Fruit fly (Drosophila melanogaster) whole organism, embryonic: ENCODE data around the gene CG31957.
A peak's percentile ranks its signal among the peaks of the same experiment; 100 is the strongest.

Experiments
- Asciz ChIP-seq: fragments of 200-800 bp; sonication (Bioruptor generic); optimal IDR thresholded peaks from 2 replicates; lab custom pipeline; 2017; ENCODE audit warnings: missing biosample characterization, mild to moderate bottlenecking, missing genetic modification characterization, missing genetic modification reagents
- Bteb2 ChIP-seq: fragments of 200-800 bp; sonication (Bioruptor generic); optimal IDR thresholded peaks from 2 replicates; lab custom pipeline; 2016; ENCODE audit warnings: missing biosample characterization, missing genetic modification characterization
- CG11560 ChIP-seq: fragments of 200-800 bp; sonication (Bioruptor generic); IDR thresholded peaks from 3 replicates; pipeline ENCODE4 v1.3.6; 2022; ENCODE audit warnings: missing biosample characterization, missing genetic modification characterization
- CG15479 ChIP-seq: fragments of 200-800 bp; sonication (Bioruptor generic); optimal IDR thresholded peaks from 3 replicates; lab custom pipeline; 2019; ENCODE audit warnings: missing biosample characterization, mild to moderate bottlenecking, missing genetic modification characterization, moderate library complexity
- CG17359 ChIP-seq: fragments of 200-800 bp; sonication (Bioruptor generic); optimal IDR thresholded peaks from 3 replicates; lab custom pipeline; 2018; ENCODE audit warnings: missing biosample characterization, mild to moderate bottlenecking, missing genetic modification characterization, moderate library complexity
- CG5180 ChIP-seq: fragments of 200-800 bp; sonication (Bioruptor generic); optimal IDR thresholded peaks from 3 replicates; lab custom pipeline; 2017; ENCODE audit warnings: missing biosample characterization, missing genetic modification characterization, mild to moderate bottlenecking, moderate library complexity, missing genetic modification reagents
- CG5245 ChIP-seq: fragments of 200-800 bp; sonication (Bioruptor generic); optimal IDR thresholded peaks from 3 replicates; lab custom pipeline; 2016; ENCODE audit warnings: missing biosample characterization, missing genetic modification characterization
- CG8388 ChIP-seq: fragments of 200-800 bp; sonication (Bioruptor generic); optimal IDR thresholded peaks from 2 replicates; lab custom pipeline; 2019; ENCODE audit warnings: missing biosample characterization, mild to moderate bottlenecking, missing genetic modification characterization, moderate library complexity
- D ChIP-seq, 2 experiments: fragments of 200-800 bp in 1 of 2; fragments of >200 bp in 1 of 2; sonication (Bioruptor generic) in 1 of 2; optimal IDR thresholded peaks; 2 replicates in 1 of 2; 3 replicates in 1 of 2; lab custom pipeline; 2017; ENCODE audit warnings: mild to moderate bottlenecking in 1 of 2, missing biosample characterization in 1 of 2, missing genetic modification characterization in 1 of 2, missing genetic modification reagents in 1 of 2
- Deaf1 ChIP-seq: fragments of 200-800 bp; optimal IDR thresholded peaks from 3 replicates; lab custom pipeline; 2019; ENCODE audit warnings: missing biosample characterization, mild to moderate bottlenecking, missing genetic modification characterization, moderate library complexity
- Doc2 ChIP-seq: fragments of 200-800 bp; sonication (Bioruptor generic); IDR thresholded peaks from 2 replicates; pipeline ENCODE4 v1.3.6; 2022; ENCODE audit warnings: missing biosample characterization, missing genetic modification characterization
- Hmr ChIP-seq: fragments of 200-800 bp; sonication (Bioruptor generic); optimal IDR thresholded peaks from 3 replicates; lab custom pipeline; 2017; ENCODE audit warnings: mild to moderate bottlenecking, missing biosample characterization, missing genetic modification reagents, missing genetic modification characterization
- ara ChIP-seq: fragments of 200-800 bp; sonication (Bioruptor generic); IDR thresholded peaks from 2 replicates; pipeline ENCODE4 v1.3.6; 2022; ENCODE audit warnings: missing biosample characterization, missing genetic modification characterization
- bowl ChIP-seq: fragments of 200-800 bp; sonication (Bioruptor generic); IDR thresholded peaks from 2 replicates; pipeline ENCODE4 v1.3.6; 2022; ENCODE audit warnings: missing biosample characterization, missing genetic modification characterization
- cas ChIP-seq: fragments of 200-800 bp; sonication (Bioruptor generic); IDR thresholded peaks from 2 replicates; pipeline ENCODE4 v1.3.6; 2022; ENCODE audit warnings: missing biosample characterization, missing genetic modification characterization
- crp ChIP-seq, 2 experiments: fragments of 200-800 bp; sonication (Bioruptor generic); optimal IDR thresholded peaks; 2 replicates in 1 of 2; 3 replicates in 1 of 2; lab custom pipeline; 2017; ENCODE audit warnings: missing biosample characterization in 2 of 2, missing genetic modification characterization in 2 of 2, mild to moderate bottlenecking in 1 of 2, moderate library complexity in 1 of 2
- ewg ChIP-seq: fragments of 200-800 bp; sonication (Bioruptor generic); optimal IDR thresholded peaks from 3 replicates; lab custom pipeline; 2017; ENCODE audit warnings: mild to moderate bottlenecking, missing biosample characterization, missing genetic modification reagents, missing genetic modification characterization
- knrl ChIP-seq: fragments of 200-800 bp; sonication (Bioruptor generic); IDR thresholded peaks from 3 replicates; pipeline ENCODE4 v1.3.6; 2022; ENCODE audit warnings: missing biosample characterization, missing genetic modification characterization; ENCODE audit not compliant: partially characterized antibody
- pan ChIP-seq, 4 experiments: fragments of >200 bp in 3 of 4; fragments of 200-800 bp in 1 of 4; sonication (Bioruptor generic) in 1 of 4; optimal IDR thresholded peaks in 3 of 4; IDR thresholded peaks in 1 of 4; 2 replicates each; pipeline versions ENCODE4 v1.3.6 to Lab custom; 2017 to 2022; ENCODE audit warnings: missing biosample characterization in 2 of 4, missing genetic modification characterization in 2 of 4, mixed read lengths in 1 of 4
- prd ChIP-seq, 3 experiments: fragments of >200 bp in 2 of 3; fragments of 200-800 bp in 1 of 3; sonication (Bioruptor generic) in 1 of 3; optimal IDR thresholded peaks in 2 of 3; IDR thresholded peaks in 1 of 3; 2 replicates in 2 of 3; 3 replicates in 1 of 3; pipeline versions ENCODE4 v1.3.6 to Lab custom; 2017 to 2022; ENCODE audit warnings: missing biosample characterization in 1 of 3, missing genetic modification characterization in 1 of 3
- slou ChIP-seq: fragments of 200-800 bp; sonication (Bioruptor generic); optimal IDR thresholded peaks from 3 replicates; lab custom pipeline; 2016; ENCODE audit warnings: missing biosample characterization, missing genetic modification characterization
- twi ChIP-seq: fragments of 200-800 bp; optimal IDR thresholded peaks from 2 replicates; lab custom pipeline; 2019; ENCODE audit warnings: missing biosample characterization, mild to moderate bottlenecking, missing genetic modification characterization, moderate library complexity
- vfl ChIP-seq: fragments of 200-800 bp; sonication (Bioruptor generic); optimal IDR thresholded peaks from 2 replicates; lab custom pipeline; 2016; ENCODE audit warnings: missing biosample characterization, missing genetic modification characterization
- zen ChIP-seq: fragments of 200-800 bp; sonication (Bioruptor generic); optimal IDR thresholded peaks from 3 replicates; lab custom pipeline; 2018; ENCODE audit warnings: missing biosample characterization, mild to moderate bottlenecking, missing genetic modification characterization, moderate library complexity

The CG31957 gene

dm6 chr2L:3825413-3825812 lies 46.8 kb downstream of the CG31957 start, which contains the start of gene slp1 (continued):
- TF ChIP-seq crp (GFP tag; optimal IDR thresholded peaks at IDR 0.05; lab: Kevin White, UChicago) (no peak), vfl (GFP tag; lab: Kevin White, UChicago) (no peak), ewg (peak; percentile 51), CG17359 (tag; lab: Kevin White, UChicago) (no peak), bowl (GFP tag; lab: Robert Waterston, UW) (no peak), Asciz (no peak)

- TF ChIP-seq twi (tag; lab: Kevin White, UChicago) (peak; percentile 89), pan (optimal IDR thresholded peaks at IDR 0.05; lab: Kevin White, UChicago) (peak in 1 of 2 experiments; percentile 37), pan (GFP tag; optimal IDR thresholded peaks at IDR 0.05 in 1 of 2, IDR thresholded peaks at IDR 0.05 in 1 of 2) (no peak), ara (GFP tag; lab: Robert Waterston, UW) (no peak), Deaf1 (no peak), Hmr (no peak), CG11560 (tag; lab: Robert Waterston, UW) (no peak), CG8388 (GFP tag; lab: Kevin White, UChicago) (peak; percentile 69)
- TF ChIP-seq, all 482 proteins: peak for 3
Observed at dm6 chr2L:3823835-3824234, 48.4 kb downstream of the CG31957 start.

dm6 chr2L:3822462-3823065 lies 49.7 kb downstream of the CG31957 start:
- no peak for TF ChIP-seq prd (optimal IDR thresholded peaks at IDR 0.05; lab: Kevin White, UChicago)
- peak; percentile 65; the same call in 2 of the 3 replicates for TF ChIP-seq prd (GFP tag; IDR thresholded peaks at IDR 0.05; lab: Robert Waterston, UW)
- no peak for TF ChIP-seq CG5245 (GFP tag; lab: Kevin White, UChicago)
- TF ChIP-seq Bteb2 (GFP tag; lab: Kevin White, UChicago), result no peak
- no peak for TF ChIP-seq CG5180 (GFP tag; lab: Kevin White, UChicago)
- TF ChIP-seq cas (GFP tag; lab: Robert Waterston, UW), result no peak
- TF ChIP-seq slou (GFP tag; lab: Kevin White, UChicago), result no peak
- TF ChIP-seq pan (optimal IDR thresholded peaks at IDR 0.05; lab: Kevin White, UChicago), result no peak
- TF ChIP-seq pan (GFP tag; optimal IDR thresholded peaks at IDR 0.05 in 1 of 2, IDR thresholded peaks at IDR 0.05 in 1 of 2), result no peak
- TF ChIP-seq CG15479 (GFP tag; lab: Kevin White, UChicago), result peak; percentile 27
- peak; percentile 88 for TF ChIP-seq zen (tag; lab: Kevin White, UChicago)
- peak; percentile 99 for TF ChIP-seq D (optimal IDR thresholded peaks at IDR 0.05; lab: Kevin White, UChicago)
- TF ChIP-seq D (GFP tag; optimal IDR thresholded peaks at IDR 0.05; lab: Kevin White, UChicago), result no peak
- peak; percentile 80 for TF ChIP-seq twi (tag; lab: Kevin White, UChicago)
- 0 out of 2 replicates have a peak, but pooled peaks have one; percentile 36 for TF ChIP-seq Doc2
- 0 out of 3 replicates have a peak, but pooled peaks have one; percentile 25 for TF ChIP-seq knrl (GFP tag; lab: Robert Waterston, UW)
